Worm (Caenorhabditis elegans): ENCODE measurements around the gene unc-132.

DNA sequence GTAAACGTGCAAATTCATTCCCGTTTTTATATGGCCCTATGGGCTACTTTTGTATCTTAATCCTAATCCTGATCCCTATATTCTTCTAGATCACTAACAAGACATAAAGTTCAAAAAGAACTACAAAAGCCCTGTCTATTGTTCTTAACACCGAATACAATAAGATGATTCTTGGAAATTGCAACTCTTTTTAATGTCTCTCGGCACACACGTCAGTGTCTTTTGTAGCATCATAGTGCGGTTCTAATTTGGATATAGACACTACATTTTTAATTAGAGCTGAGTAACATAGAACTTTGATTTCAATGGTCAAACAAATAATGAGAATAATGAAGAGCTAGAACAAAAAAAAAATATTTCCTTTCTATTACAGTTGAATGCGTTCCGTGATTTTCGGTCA lies 47.0 kb upstream of the unc-132 start:
- TF ChIP-seq ztf-23 (GFP tag; IDR thresholded peaks at IDR 0.05) (no peak), flt-1 (GFP tag; IDR thresholded peaks at IDR 0.05) (no peak), klf-2 (GFP tag; conservative IDR thresholded peaks at IDR 0.05) (no peak), tab-1 (GFP tag; IDR thresholded peaks at IDR 0.05) (no peak), T22C8.4 (GFP tag; IDR thresholded peaks at IDR 0.05) (no peak)
